Fruit fly (Drosophila melanogaster) Kc167 (cell line): ENCODE data around the gene RpL23A.

Experiments used
- Myc ChIP-seq: fragments of >200 bp; optimal IDR thresholded peaks from 2 replicates; lab custom pipeline; 2017; ENCODE audit warnings: missing external identifiers
- Sin3A ChIP-seq: fragments of >200 bp; optimal IDR thresholded peaks from 2 replicates; lab custom pipeline; 2018; ENCODE audit warnings: missing external identifiers
- h ChIP-seq: fragments of >200 bp; optimal IDR thresholded peaks from 3 replicates; lab custom pipeline; 2018; ENCODE audit warnings: missing external identifiers
- insv ChIP-seq: fragments of >200 bp; optimal IDR thresholded peaks from 3 replicates; lab custom pipeline; 2018; ENCODE audit warnings: missing external identifiers
- psq ChIP-seq: fragments of >200 bp; optimal IDR thresholded peaks from 2 replicates; lab custom pipeline; 2017; ENCODE audit warnings: missing external identifiers
- ttk ChIP-seq: sonication (Bioruptor generic); optimal IDR thresholded peaks from 2 replicates; lab custom pipeline; 2017; ENCODE audit warnings: missing external identifiers

The RpL23A gene

dm6 chr3L:1628176-1628866 is 40.1 kb downstream of the RpL23A start, which contains the start of gene CG13928:
CG13928 (minus strand) TSS chr3L:1628377.
- TF ChIP-seq h (lab: Kevin White, UChicago) (no peak), insv (lab: Kevin White, UChicago) (no peak), psq (lab: Kevin White, UChicago) (no peak)

dm6 chr3L:1626924-1627323 is 41.5 kb downstream of the RpL23A start:
- TF ChIP-seq ttk (lab: Kevin White, UChicago) = no peak
- no peak for TF ChIP-seq psq (lab: Kevin White, UChicago)
- no peak for TF ChIP-seq Myc

- TF ChIP-seq psq (lab: Kevin White, UChicago) (no peak), Sin3A (no peak), insv (lab: Kevin White, UChicago) (no peak), Myc (no peak), ttk (lab: Kevin White, UChicago) (no peak), h (lab: Kevin White, UChicago) (no peak)
Measured at dm6 chr3L:1618116-1618727, 50.2 kb downstream of the RpL23A start, which contains the start of the genes CG13926, ABCB7 and CG33230. CG13926 (minus strand) TSS chr3L:1618158. ABCB7 (plus strand) TSS chr3L:1618414. CG33230 (plus strand) TSS chr3L:1618414.
